Fruit fly (Drosophila melanogaster): ENCODE measurements around the gene Myt1.

Myt1 gene

DNA sequence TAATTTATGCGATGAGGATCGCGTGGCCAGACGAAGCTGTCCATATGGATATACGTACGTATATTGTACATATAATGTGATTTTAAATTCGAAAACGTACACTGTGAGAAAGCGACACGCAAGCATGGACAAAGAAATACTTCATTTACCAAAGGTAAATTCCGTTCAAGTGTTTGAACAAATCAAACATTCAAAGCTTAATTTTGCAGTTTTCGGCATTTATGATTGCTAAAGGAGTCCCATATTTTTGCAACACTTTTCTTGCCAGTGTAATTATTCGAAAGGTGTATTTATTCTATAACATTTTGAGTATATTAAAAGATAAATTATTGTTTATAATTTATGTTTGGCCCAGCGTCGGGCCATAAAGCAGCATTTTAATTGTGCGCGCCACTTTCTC lies 39.9 kb upstream of the Myt1 start (continued):
- no peak for TF ChIP-seq Dad (GFP tag; optimal IDR thresholded peaks at IDR 0.05)
- no peak for TF ChIP-seq MBD-R2 (GFP tag; IDR thresholded peaks at IDR 0.05)
- TF ChIP-seq NK7.1 (GFP tag; optimal IDR thresholded peaks at IDR 0.05), result no peak
- TF ChIP-seq trh (GFP tag; optimal IDR thresholded peaks at IDR 0.05), result no peak
- TF ChIP-seq sisA (GFP tag; IDR thresholded peaks at IDR 0.05), result no peak
- TF ChIP-seq CG14710 (tag; optimal IDR thresholded peaks at IDR 0.05), result no peak
- no peak for TF ChIP-seq dati (GFP tag; IDR thresholded peaks at IDR 0.05)
- TF ChIP-seq CG3838 (GFP tag; optimal IDR thresholded peaks at IDR 0.05), result no peak
- peak; percentile 3 for TF ChIP-seq CG17385 (GFP tag; optimal IDR thresholded peaks at IDR 0.05)
- no peak for TF ChIP-seq CG5953 (GFP tag; IDR thresholded peaks at IDR 0.05)
- no peak for TF ChIP-seq Side (GFP tag; optimal IDR thresholded peaks at IDR 0.05)
- TF ChIP-seq CG1602 (GFP tag; optimal IDR thresholded peaks at IDR 0.05), result peak; percentile 39
- no peak for TF ChIP-seq trem (tag; optimal IDR thresholded peaks at IDR 0.05)
- no peak for TF ChIP-seq gt (GFP tag; IDR thresholded peaks at IDR 0.05)
- TF ChIP-seq Doc3 (GFP tag; IDR thresholded peaks at IDR 0.05; ENCODE audit: partially characterized antibody), result no peak
- TF ChIP-seq Usf (GFP tag; optimal IDR thresholded peaks at IDR 0.05), result no peak
- TF ChIP-seq HLH4C (GFP tag; IDR thresholded peaks at IDR 0.05; ENCODE audit: partially characterized antibody), result no peak
- no peak for TF ChIP-seq ci (GFP tag; IDR thresholded peaks at IDR 0.05)
- peak; percentile 59 for TF ChIP-seq CG14441 (GFP tag; IDR thresholded peaks at IDR 0.05)
- no peak for TF ChIP-seq eyg (GFP tag; optimal IDR thresholded peaks at IDR 0.05)
- no peak for TF ChIP-seq amos (GFP tag; IDR thresholded peaks at IDR 0.05; ENCODE audit: partially characterized antibody)
- peak; percentile 52 for TF ChIP-seq lilli (GFP tag; optimal IDR thresholded peaks at IDR 0.05)
- peak; percentile 31 for TF ChIP-seq CG13624 (GFP tag; optimal IDR thresholded peaks at IDR 0.05)
- TF ChIP-seq D (optimal IDR thresholded peaks at IDR 0.05), result no peak
- no peak for TF ChIP-seq D (GFP tag; optimal IDR thresholded peaks at IDR 0.05)
- TF ChIP-seq Aef1 (GFP tag; IDR thresholded peaks at IDR 0.05), result no peak
- no peak for TF ChIP-seq pros (GFP tag; optimal IDR thresholded peaks at IDR 0.05)
- no peak for TF ChIP-seq pzg (GFP tag; optimal IDR thresholded peaks at IDR 0.05)
- TF ChIP-seq Neu2 (GFP tag; optimal IDR thresholded peaks at IDR 0.05; ENCODE audit: borderline replicate concordance), result no peak
- no peak for TF ChIP-seq crol (GFP tag; IDR thresholded peaks at IDR 0.05)
- TF ChIP-seq twi (tag; optimal IDR thresholded peaks at IDR 0.05), result no peak
- TF ChIP-seq lmd (GFP tag; IDR thresholded peaks at IDR 0.05), result peak; percentile 67
- no peak for TF ChIP-seq Dp (GFP tag; optimal IDR thresholded peaks at IDR 0.05)
- TF ChIP-seq BEAF-32 (GFP tag; optimal IDR thresholded peaks at IDR 0.05), result no peak
- TF ChIP-seq B-H1 (GFP tag; IDR thresholded peaks at IDR 0.05), result no peak
- TF ChIP-seq NfI (GFP tag; optimal IDR thresholded peaks at IDR 0.05), result peak; percentile 2
- TF ChIP-seq CG13123 (GFP tag; optimal IDR thresholded peaks at IDR 0.05), result no peak
- TF ChIP-seq so (GFP tag; IDR thresholded peaks at IDR 0.05), result no peak
- no peak for TF ChIP-seq gsb (GFP tag; IDR thresholded peaks at IDR 0.05)
- no peak for TF ChIP-seq CG2202 (tag; optimal IDR thresholded peaks at IDR 0.05)
- no peak for TF ChIP-seq ro (GFP tag; IDR thresholded peaks at IDR 0.05)
- no peak for TF ChIP-seq ken (GFP tag; IDR thresholded peaks at IDR 0.05)
- TF ChIP-seq CG8290 (GFP tag; optimal IDR thresholded peaks at IDR 0.05), result no peak
- peak in 1 of 2 experiments; percentile 34 for TF ChIP-seq CG8290 (tag; optimal IDR thresholded peaks at IDR 0.05)
- no peak for TF ChIP-seq CG16815 (GFP tag; optimal IDR thresholded peaks at IDR 0.05)
- TF ChIP-seq CG11247 (GFP tag; IDR thresholded peaks at IDR 0.05), result no peak
- peak; percentile 21 for TF ChIP-seq CG3281 (GFP tag; optimal IDR thresholded peaks at IDR 0.05)
- TF ChIP-seq CG10543 (GFP tag; optimal IDR thresholded peaks at IDR 0.05), result no peak
- no peak for TF ChIP-seq CG6175 (GFP tag; IDR thresholded peaks at IDR 0.05)
- no peak for TF ChIP-seq vnd (GFP tag; IDR thresholded peaks at IDR 0.05; ENCODE audit: partially characterized antibody)
- TF ChIP-seq ssp (GFP tag; IDR thresholded peaks at IDR 0.05), result no peak
- no peak for TF ChIP-seq nerfin-2 (GFP tag; IDR thresholded peaks at IDR 0.05; ENCODE audit: partially characterized antibody)
- no peak for TF ChIP-seq ash1 (GFP tag; optimal IDR thresholded peaks at IDR 0.05)

All from whole organism, embryonic.